Worm (Caenorhabditis elegans): Measurements from ENCODE around the gene F35C11.5.
A peak's percentile ranks its signal among the peaks of the same experiment; 100 is the strongest.

Gene F35C11.5

DNA sequence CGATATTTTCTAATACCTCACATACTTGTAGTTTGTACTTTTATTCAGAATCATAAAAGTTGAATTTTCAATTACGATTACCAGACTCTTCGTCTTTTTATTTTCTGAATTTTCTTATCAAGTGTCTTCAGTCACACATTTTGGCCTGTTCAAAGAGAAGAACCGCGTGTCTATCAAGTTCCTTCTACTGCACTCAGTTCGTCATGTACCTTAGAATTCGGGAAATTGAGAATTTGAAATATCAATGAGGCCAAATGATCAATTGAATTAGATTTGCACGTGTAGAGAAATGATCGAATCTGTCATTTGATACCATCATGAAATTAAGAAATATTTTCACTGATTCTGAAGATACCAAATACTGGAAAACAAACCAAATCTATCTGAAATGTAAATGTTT is 10.0 kb downstream of the F35C11.5 start:
- TF ChIP-seq odd-2 (tag; optimal IDR thresholded peaks at IDR 0.05) (no peak), pqm-1 (tag; optimal IDR thresholded peaks at IDR 0.05) (no peak), T23F11.4 (GFP tag; optimal IDR thresholded peaks at IDR 0.05) (no peak)

DNA sequence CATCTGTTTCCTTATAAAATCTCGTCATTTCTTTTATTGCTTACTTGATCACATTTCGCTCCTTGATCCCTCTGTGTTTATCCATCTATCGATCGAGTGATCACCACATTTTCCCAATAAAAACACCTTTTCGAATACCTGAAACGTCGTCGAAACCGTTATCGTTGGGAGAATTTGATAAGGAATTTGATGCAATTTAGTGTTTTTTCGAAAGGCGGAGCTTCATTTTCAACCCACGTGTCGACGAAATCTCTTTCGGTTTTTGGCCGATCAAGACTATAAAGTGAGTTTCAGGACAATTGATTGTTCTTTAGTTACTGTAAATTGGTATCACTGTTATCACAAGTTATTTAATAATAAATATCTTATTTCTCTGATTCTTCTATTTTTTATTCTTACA is 11.1 kb downstream of the F35C11.5 start, which contains the start of gene srdh-1:
Gene srdh-1 (plus strand): TSS at position 43 of the 400 bp plus-strand sequence.
- TF ChIP-seq hlh-13 (GFP tag; optimal IDR thresholded peaks at IDR 0.05) (no peak), sox-4 (tag; optimal IDR thresholded peaks at IDR 0.05) (no peak), gmeb-2 (tag; optimal IDR thresholded peaks at IDR 0.05) (no peak), nfya-1 (tag; optimal IDR thresholded peaks at IDR 0.05) (no peak), fax-1 (tag; optimal IDR thresholded peaks at IDR 0.05) (no peak), mec-3 (tag; optimal IDR thresholded peaks at IDR 0.05; ENCODE audit: borderline replicate concordance) (no peak), pqm-1 (tag; optimal IDR thresholded peaks at IDR 0.05) (no peak), pag-3 (tag; optimal IDR thresholded peaks at IDR 0.05; ENCODE audit: borderline replicate concordance) (no peak), tbx-7 (tag; optimal IDR thresholded peaks at IDR 0.05) (no peak), ztf-16 (tag; optimal IDR thresholded peaks at IDR 0.05) (no peak), ceh-6 (GFP tag; optimal IDR thresholded peaks at IDR 0.05) (no peak), ahr-1 (tag; optimal IDR thresholded peaks at IDR 0.05) (no peak), C08G9.2 (tag; optimal IDR thresholded peaks at IDR 0.05) (no peak), nhr-232 (tag; optimal IDR thresholded peaks at IDR 0.05) (no peak)

- no peak for TF ChIP-seq ceh-2 (tag; optimal IDR thresholded peaks at IDR 0.05)
- TF ChIP-seq unc-86 (tag; optimal IDR thresholded peaks at IDR 0.05) = no peak
- TF ChIP-seq elt-2 (tag; optimal IDR thresholded peaks at IDR 0.05) = peak; percentile 91
- no peak for TF ChIP-seq lin-11 (tag; optimal IDR thresholded peaks at IDR 0.05)
- no peak for TF ChIP-seq hlh-6 (tag; optimal IDR thresholded peaks at IDR 0.05)
- TF ChIP-seq unc-42 (tag; optimal IDR thresholded peaks at IDR 0.05) = no peak
- TF ChIP-seq hlh-13 (GFP tag; optimal IDR thresholded peaks at IDR 0.05) = no peak
Measured at ce11 chrII:8266559-8266958, 13.0 kb downstream of the F35C11.5 start.

DNA sequence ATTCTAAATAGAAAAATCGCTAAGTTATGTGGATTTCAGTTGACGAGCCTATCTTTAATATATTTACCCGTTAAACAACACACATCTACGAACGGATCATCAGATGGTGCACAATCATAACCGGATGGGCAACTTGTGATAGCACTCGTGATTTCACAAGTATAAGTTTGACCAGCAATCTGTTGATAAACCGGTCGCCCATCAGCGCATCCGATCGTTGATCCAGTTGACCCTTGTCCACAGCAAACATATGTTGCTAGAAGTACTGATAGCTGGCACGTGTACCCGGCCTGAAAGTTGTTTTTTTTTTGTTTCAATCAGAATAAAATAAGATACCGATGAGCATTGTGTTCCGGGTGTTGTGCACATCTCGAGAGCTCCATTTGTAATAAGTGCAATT is 14.1 kb downstream of the F35C11.5 start:
- TF ChIP-seq unc-42 (tag; optimal IDR thresholded peaks at IDR 0.05) = no peak
- no peak for TF ChIP-seq pat-9 (tag; optimal IDR thresholded peaks at IDR 0.05)
- TF ChIP-seq pha-2 (tag; optimal IDR thresholded peaks at IDR 0.05) = no peak
- no peak for TF ChIP-seq sdc-2 (tag; optimal IDR thresholded peaks at IDR 0.05)
- TF ChIP-seq tbx-7 (tag; optimal IDR thresholded peaks at IDR 0.05) = no peak
- no peak for TF ChIP-seq hlh-6 (tag; optimal IDR thresholded peaks at IDR 0.05)
- no peak for TF ChIP-seq ceh-48 (tag; optimal IDR thresholded peaks at IDR 0.05)
- TF ChIP-seq T23F11.4 (GFP tag; optimal IDR thresholded peaks at IDR 0.05) = no peak
- TF ChIP-seq hlh-15 (tag; optimal IDR thresholded peaks at IDR 0.05) = no peak
- TF ChIP-seq syd-9 (tag; optimal IDR thresholded peaks at IDR 0.05) = no peak
- no peak for TF ChIP-seq madf-2 (tag; optimal IDR thresholded peaks at IDR 0.05)
- TF ChIP-seq ceh-24 (tag; optimal IDR thresholded peaks at IDR 0.05) = no peak
- TF ChIP-seq ztf-16 (tag; optimal IDR thresholded peaks at IDR 0.05) = no peak
- no peak for TF ChIP-seq eyg-1 (tag; optimal IDR thresholded peaks at IDR 0.05)
- no peak for TF ChIP-seq elt-4 (tag; optimal IDR thresholded peaks at IDR 0.05)
- TF ChIP-seq hlh-13 (GFP tag; optimal IDR thresholded peaks at IDR 0.05) = no peak
- no peak for TF ChIP-seq ceh-9 (tag; optimal IDR thresholded peaks at IDR 0.05)

DNA sequence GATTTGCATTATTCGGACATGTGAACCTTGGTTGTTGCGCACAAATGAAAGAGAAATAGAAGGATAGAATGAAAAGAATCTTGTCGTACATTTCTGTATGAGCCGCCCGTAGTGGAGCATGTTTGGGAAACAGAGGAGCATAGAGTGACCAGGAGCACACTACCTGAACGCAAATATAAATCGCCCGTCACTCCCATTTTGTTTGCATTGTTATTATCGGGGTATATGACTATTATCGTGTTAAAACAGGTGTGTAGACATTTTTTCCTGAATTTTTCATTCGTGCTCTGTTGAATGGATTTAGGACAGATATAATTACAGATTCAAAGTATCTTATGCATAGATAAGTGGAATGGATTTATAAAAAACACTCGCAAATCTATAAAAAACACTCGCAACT is 15.8 kb downstream of the F35C11.5 start, which contains the start of gene K01C8.2:
Gene K01C8.2 (minus strand): TSS at position 101 of the 400 bp plus-strand sequence.
- TF ChIP-seq fkh-6 (tag; optimal IDR thresholded peaks at IDR 0.05) (no peak), ceh-48 (tag; optimal IDR thresholded peaks at IDR 0.05) (no peak), unc-3 (GFP tag; conservative IDR thresholded peaks at IDR 0.05) (no peak), unc-3 (tag; optimal IDR thresholded peaks at IDR 0.05) (no peak), ceh-34 (tag; optimal IDR thresholded peaks at IDR 0.05) (no peak), hlh-15 (tag; optimal IDR thresholded peaks at IDR 0.05) (no peak), ceh-45 (GFP tag; IDR thresholded peaks at IDR 0.05) (no peak), nhr-11 (tag; optimal IDR thresholded peaks at IDR 0.05) (no peak), elt-4 (tag; optimal IDR thresholded peaks at IDR 0.05) (no peak), lim-6 (tag; optimal IDR thresholded peaks at IDR 0.05) (no peak), Y22D7AL.16 (tag; optimal IDR thresholded peaks at IDR 0.05) (no peak), pros-1 (tag; optimal IDR thresholded peaks at IDR 0.05) (no peak), pha-2 (tag; optimal IDR thresholded peaks at IDR 0.05) (no peak), hlh-8 (tag; optimal IDR thresholded peaks at IDR 0.05) (no peak), ceh-30 (tag; optimal IDR thresholded peaks at IDR 0.05) (no peak)
